Fruit fly (Drosophila melanogaster) whole organism, prepupa: ENCODE data around the gene CG6163.

Experiments used
- CG10669 ChIP-seq: fragments of 200-800 bp; sonication (Bioruptor generic); optimal IDR thresholded peaks from 3 replicates; lab custom pipeline; 2018; ENCODE audit warnings: missing biosample characterization, mild to moderate bottlenecking, missing genetic modification characterization, moderate library complexity
- CG11294 ChIP-seq: fragments of 200-800 bp; sonication (Bioruptor generic); IDR thresholded peaks from 2 replicates; pipeline ENCODE4 v1.3.6; 2022; ENCODE audit warnings: missing biosample characterization, missing genetic modification characterization
- CG15336 ChIP-seq: fragments of 200-800 bp; sonication (Bioruptor generic); IDR thresholded peaks from 2 replicates; pipeline ENCODE4 v1.3.6; 2022; ENCODE audit warnings: missing biosample characterization, missing genetic modification characterization
- CG1621 ChIP-seq: fragments of 200-800 bp; sonication (Bioruptor generic); optimal IDR thresholded peaks from 3 replicates; lab custom pipeline; 2018; ENCODE audit warnings: missing biosample characterization, mild to moderate bottlenecking, missing genetic modification characterization
- CG16779 ChIP-seq: fragments of 200-800 bp; sonication (Bioruptor generic); optimal IDR thresholded peaks from 3 replicates; lab custom pipeline; 2017; ENCODE audit warnings: missing biosample characterization, mild to moderate bottlenecking, missing genetic modification characterization
- CG3032 ChIP-seq: fragments of 200-800 bp; optimal IDR thresholded peaks from 2 replicates; lab custom pipeline; 2019; ENCODE audit warnings: missing biosample characterization, mild to moderate bottlenecking, missing genetic modification characterization, moderate library complexity
- CG31627 ChIP-seq: fragments of 200-800 bp; sonication (Bioruptor generic); optimal IDR thresholded peaks from 3 replicates; lab custom pipeline; 2016; ENCODE audit warnings: missing biosample characterization, missing genetic modification characterization
- CG34406 ChIP-seq: fragments of 200-800 bp; sonication (Bioruptor generic); optimal IDR thresholded peaks from 3 replicates; lab custom pipeline; 2016; ENCODE audit warnings: missing biosample characterization, missing genetic modification characterization
- CG3919 ChIP-seq: fragments of 200-800 bp; sonication (Bioruptor generic); optimal IDR thresholded peaks from 3 replicates; lab custom pipeline; 2016; ENCODE audit warnings: missing biosample characterization, missing genetic modification characterization
- CG6276 ChIP-seq: fragments of 200-800 bp; sonication (Bioruptor generic); optimal IDR thresholded peaks from 2 replicates; lab custom pipeline; 2017; ENCODE audit warnings: missing biosample characterization, mild to moderate bottlenecking, missing genetic modification characterization
- CG6792 ChIP-seq: fragments of 200-800 bp; sonication (Bioruptor generic); optimal IDR thresholded peaks from 3 replicates; lab custom pipeline; 2016; ENCODE audit warnings: missing biosample characterization, missing genetic modification characterization
- CG6808 ChIP-seq: fragments of 200-800 bp; sonication (Bioruptor generic); optimal IDR thresholded peaks from 3 replicates; lab custom pipeline; 2017; ENCODE audit warnings: missing biosample characterization, missing genetic modification characterization, mild to moderate bottlenecking, moderate library complexity, missing genetic modification reagents
- CG6854 ChIP-seq: fragments of 200-800 bp; sonication (Bioruptor generic); optimal IDR thresholded peaks from 2 replicates; lab custom pipeline; 2017; ENCODE audit warnings: missing biosample characterization, mild to moderate bottlenecking, missing genetic modification characterization
- CG7368 ChIP-seq: fragments of 200-800 bp; sonication (Bioruptor generic); optimal IDR thresholded peaks from 3 replicates; lab custom pipeline; 2016; ENCODE audit warnings: missing biosample characterization, missing genetic modification characterization
- CG8632 ChIP-seq: fragments of 200-800 bp; sonication (Bioruptor generic); optimal IDR thresholded peaks from 3 replicates; lab custom pipeline; 2016; ENCODE audit warnings: missing biosample characterization, missing genetic modification characterization
- CG9139 ChIP-seq: fragments of 200-800 bp; sonication (Bioruptor generic); optimal IDR thresholded peaks from 3 replicates; lab custom pipeline; 2017; ENCODE audit warnings: missing biosample characterization, mild to moderate bottlenecking, missing genetic modification characterization
- Eip75B ChIP-seq: fragments of 200-800 bp; sonication (Bioruptor generic); optimal IDR thresholded peaks from 3 replicates; lab custom pipeline; 2016; ENCODE audit warnings: missing biosample characterization, missing genetic modification characterization
- Eip78C ChIP-seq: fragments of 200-800 bp; sonication (Bioruptor generic); peaks from one replicate; lab custom pipeline; 2016; ENCODE audit warnings: missing biosample characterization, missing genetic modification characterization
- Eip93F ChIP-seq: fragments of 200-800 bp; sonication (Bioruptor generic); optimal IDR thresholded peaks from 2 replicates; lab custom pipeline; 2016; ENCODE audit warnings: missing biosample characterization, mild to moderate bottlenecking, missing genetic modification characterization
- Ets21C ChIP-seq: fragments of 200-800 bp; sonication (Bioruptor generic); optimal IDR thresholded peaks from 3 replicates; lab custom pipeline; 2016; ENCODE audit warnings: missing biosample characterization, missing genetic modification characterization
- Ets96B ChIP-seq: fragments of 200-800 bp; optimal IDR thresholded peaks from 2 replicates; lab custom pipeline; 2019; ENCODE audit warnings: missing biosample characterization, mild to moderate bottlenecking, missing genetic modification characterization, moderate library complexity
- Hr38 ChIP-seq: sonication (Bioruptor generic); optimal IDR thresholded peaks from 2 replicates; lab custom pipeline; 2016; ENCODE audit warnings: missing biosample characterization, missing genetic modification characterization
- Hr4 ChIP-seq: fragments of 200-800 bp; sonication (Bioruptor generic); optimal IDR thresholded peaks from 3 replicates; lab custom pipeline; 2016; ENCODE audit warnings: missing biosample characterization, missing genetic modification characterization
- Lpt ChIP-seq: fragments of 200-800 bp; sonication (Bioruptor generic); optimal IDR thresholded peaks from 3 replicates; lab custom pipeline; 2016; ENCODE audit warnings: missing biosample characterization, missing genetic modification characterization
- Met ChIP-seq: fragments of 200-800 bp; sonication (Bioruptor generic); optimal IDR thresholded peaks from 3 replicates; lab custom pipeline; 2016; ENCODE audit warnings: missing biosample characterization, missing genetic modification characterization
- OdsH ChIP-seq: fragments of 200-800 bp; sonication (Bioruptor generic); optimal IDR thresholded peaks from 3 replicates; lab custom pipeline; 2016; ENCODE audit warnings: missing biosample characterization, missing genetic modification characterization
- Smox ChIP-seq: fragments of 200-800 bp; sonication (Bioruptor generic); optimal IDR thresholded peaks from 3 replicates; lab custom pipeline; 2016; ENCODE audit warnings: missing biosample characterization, missing genetic modification characterization
- Sox102F ChIP-seq: fragments of 200-800 bp; sonication (Bioruptor generic); optimal IDR thresholded peaks from 2 replicates; lab custom pipeline; 2016; ENCODE audit warnings: missing biosample characterization, mild to moderate bottlenecking, missing genetic modification characterization
- Sox14 ChIP-seq: fragments of 200-800 bp; sonication (Bioruptor generic); optimal IDR thresholded peaks from 3 replicates; lab custom pipeline; 2016; ENCODE audit warnings: missing biosample characterization, missing genetic modification characterization
- Sox15 ChIP-seq: fragments of 200-800 bp; sonication (Bioruptor generic); optimal IDR thresholded peaks from 3 replicates; lab custom pipeline; 2016; ENCODE audit warnings: missing biosample characterization, missing genetic modification characterization
- achi ChIP-seq: fragments of 200-800 bp; sonication (Bioruptor generic); optimal IDR thresholded peaks from 3 replicates; lab custom pipeline; 2016; ENCODE audit warnings: missing biosample characterization, missing genetic modification characterization
- acj6 ChIP-seq: fragments of 200-800 bp; sonication (Bioruptor generic); optimal IDR thresholded peaks from 3 replicates; lab custom pipeline; 2016; ENCODE audit warnings: missing biosample characterization, missing genetic modification characterization
- cyc ChIP-seq: fragments of 200-800 bp; sonication (Bioruptor generic); optimal IDR thresholded peaks from 3 replicates; lab custom pipeline; 2016; ENCODE audit warnings: missing biosample characterization, missing genetic modification characterization
- dac ChIP-seq: fragments of 200-800 bp; sonication (Bioruptor generic); optimal IDR thresholded peaks from 2 replicates; lab custom pipeline; 2017; ENCODE audit warnings: missing biosample characterization, mild to moderate bottlenecking, missing genetic modification characterization
- dsx ChIP-seq: fragments of 200-800 bp; optimal IDR thresholded peaks from 3 replicates; lab custom pipeline; 2019; ENCODE audit warnings: missing biosample characterization, mild to moderate bottlenecking, missing genetic modification characterization, moderate library complexity; ENCODE audit not compliant: poor library complexity, severe bottlenecking
- esn ChIP-seq: fragments of 200-800 bp; sonication (Bioruptor generic); optimal IDR thresholded peaks from 2 replicates; lab custom pipeline; 2016; ENCODE audit warnings: missing biosample characterization, mild to moderate bottlenecking, missing genetic modification characterization, moderate library complexity
- fd59A ChIP-seq: fragments of 200-800 bp; sonication (Bioruptor generic); optimal IDR thresholded peaks from 2 replicates; lab custom pipeline; 2017; ENCODE audit warnings: missing biosample characterization, mild to moderate bottlenecking, missing genetic modification characterization, missing genetic modification reagents
- lz ChIP-seq: fragments of 200-800 bp; sonication (Bioruptor generic); optimal IDR thresholded peaks from 3 replicates; lab custom pipeline; 2016; ENCODE audit warnings: missing biosample characterization, missing genetic modification characterization
- pdm3 ChIP-seq: fragments of 200-800 bp; sonication (Bioruptor generic); optimal IDR thresholded peaks from 3 replicates; lab custom pipeline; 2016; ENCODE audit warnings: missing biosample characterization, missing genetic modification characterization
- ss ChIP-seq, 2 experiments: fragments of 200-800 bp; sonication (Bioruptor generic); optimal IDR thresholded peaks; 2 replicates in 1 of 2; 3 replicates in 1 of 2; lab custom pipeline; 2017 to 2018; ENCODE audit warnings: mild to moderate bottlenecking in 2 of 2, missing biosample characterization in 2 of 2, missing genetic modification characterization in 2 of 2, moderate library complexity in 1 of 2
- svp ChIP-seq: fragments of 200-800 bp; sonication (Bioruptor generic); peaks from one replicate; lab custom pipeline; 2016; ENCODE audit warnings: missing biosample characterization, missing genetic modification characterization
- vri ChIP-seq: fragments of 200-800 bp; sonication (Bioruptor generic); optimal IDR thresholded peaks from 3 replicates; lab custom pipeline; 2016; ENCODE audit warnings: missing biosample characterization, mild to moderate bottlenecking, missing genetic modification characterization

Gene CG6163

DNA sequence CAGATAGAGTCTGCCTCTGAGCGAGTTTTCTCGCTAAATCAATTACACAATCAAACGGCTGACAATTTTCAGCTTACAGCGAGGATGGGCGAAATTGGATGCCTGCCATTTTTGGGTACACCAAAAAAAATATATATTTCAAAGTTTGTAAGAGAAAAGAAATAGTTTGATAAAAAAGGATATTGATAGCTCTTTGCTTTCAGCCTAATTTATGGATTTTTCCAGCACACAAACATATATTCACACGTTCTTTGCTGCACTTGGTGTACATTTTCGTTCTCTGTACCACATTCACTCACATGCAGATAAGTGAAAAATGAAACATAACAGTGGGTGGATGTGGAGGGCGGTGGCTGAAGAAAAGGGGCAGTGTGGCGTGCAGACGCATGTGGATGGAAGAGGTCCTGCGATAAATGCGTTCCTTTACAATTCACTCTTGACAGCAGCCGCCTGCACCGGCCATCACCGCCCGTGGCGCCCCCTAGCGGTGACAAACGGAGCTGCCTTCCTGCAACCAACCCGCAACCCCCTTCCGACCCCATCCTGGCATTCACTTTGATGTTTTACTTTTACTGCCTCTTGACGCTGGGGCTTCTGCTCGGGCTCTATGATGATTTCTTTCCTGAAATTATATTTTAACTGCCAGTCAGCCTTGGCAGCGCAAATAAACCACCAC, 49.6 kb downstream of the CG6163 start (continued):
- TF ChIP-seq Hr38, result no peak
- no peak for TF ChIP-seq CG6276 (GFP tag; lab: Kevin White, UChicago)
- TF ChIP-seq dac (GFP tag; lab: Kevin White, UChicago), result no peak
- TF ChIP-seq acj6 (GFP tag; lab: Kevin White, UChicago), result no peak
- no peak for TF ChIP-seq dsx (GFP tag; lab: Kevin White, UChicago)
- TF ChIP-seq CG6808 (GFP tag; lab: Kevin White, UChicago), result peak; percentile 5
- no peak for TF ChIP-seq Sox15 (GFP tag; lab: Kevin White, UChicago)
- TF ChIP-seq achi (GFP tag; lab: Kevin White, UChicago), result no peak
- TF ChIP-seq vri (GFP tag; lab: Kevin White, UChicago), result no peak
- no peak for TF ChIP-seq CG10669
- peak; percentile 20 for TF ChIP-seq CG31627 (GFP tag; lab: Kevin White, UChicago)
- peak; percentile 9 for TF ChIP-seq Smox (GFP tag; lab: Kevin White, UChicago)
- no peak for TF ChIP-seq CG6854 (GFP tag; lab: Kevin White, UChicago)
- peak; percentile 10 for TF ChIP-seq OdsH (GFP tag; lab: Kevin White, UChicago)
- TF ChIP-seq CG34406 (GFP tag; lab: Kevin White, UChicago), result no peak
- peak; percentile 12 for TF ChIP-seq cyc (GFP tag; lab: Kevin White, UChicago)
- no peak for TF ChIP-seq fd59A (GFP tag; lab: Kevin White, UChicago)
- peak; percentile 12 for TF ChIP-seq CG3919
- TF ChIP-seq CG15336 (GFP tag; lab: Robert Waterston, UW), result peak; percentile 27; the same call in 1 of the 2 replicates
- TF ChIP-seq Eip75B (GFP tag; lab: Kevin White, UChicago), result peak; percentile 14
- peak; percentile 28 for TF ChIP-seq Ets96B (tag; lab: Kevin White, UChicago)
- TF ChIP-seq Eip93F (GFP tag; lab: Kevin White, UChicago), result no peak
- TF ChIP-seq ss (GFP tag; optimal IDR thresholded peaks at IDR 0.05; lab: Kevin White, UChicago), result no peak
- TF ChIP-seq svp, result peak; percentile 50
- no peak for TF ChIP-seq CG1621 (tag; lab: Kevin White, UChicago)
- no peak for TF ChIP-seq Sox14 (GFP tag; lab: Kevin White, UChicago)
- TF ChIP-seq CG7368 (GFP tag; lab: Kevin White, UChicago), result no peak
- TF ChIP-seq pdm3 (GFP tag; lab: Kevin White, UChicago), result no peak
- no peak for TF ChIP-seq CG11294
- no peak for TF ChIP-seq CG8632
- no peak for TF ChIP-seq CG16779 (tag; lab: Kevin White, UChicago)
- TF ChIP-seq CG9139 (GFP tag; lab: Kevin White, UChicago), result no peak
- TF ChIP-seq Met (GFP tag; lab: Kevin White, UChicago), result peak; percentile 22
- no peak for TF ChIP-seq Lpt (GFP tag; lab: Kevin White, UChicago)
- no peak for TF ChIP-seq CG3032 (tag; lab: Kevin White, UChicago)
- no peak for TF ChIP-seq Hr4
- TF ChIP-seq Eip78C, result peak; percentile 74
- peak; percentile 9 for TF ChIP-seq esn (GFP tag; lab: Kevin White, UChicago)
- TF ChIP-seq Ets21C (GFP tag; lab: Kevin White, UChicago), result no peak
- no peak for TF ChIP-seq lz (GFP tag; lab: Kevin White, UChicago)
- TF ChIP-seq, all 60 proteins: peak for 18

dm6 chr3L:11312698-11313097, 52.0 kb downstream of the CG6163 start:
- TF ChIP-seq acj6 (GFP tag; lab: Kevin White, UChicago) (no peak), Sox14 (GFP tag; lab: Kevin White, UChicago) (no peak), CG6792 (GFP tag; lab: Kevin White, UChicago) (no peak), CG16779 (tag; lab: Kevin White, UChicago) (no peak), Sox102F (GFP tag; lab: Kevin White, UChicago) (no peak), pdm3 (GFP tag; lab: Kevin White, UChicago) (no peak), Sox15 (GFP tag; lab: Kevin White, UChicago) (no peak)
